Worm (Caenorhabditis elegans): ENCODE measurements around the gene F48B9.3.

The F48B9.3 gene

DNA sequence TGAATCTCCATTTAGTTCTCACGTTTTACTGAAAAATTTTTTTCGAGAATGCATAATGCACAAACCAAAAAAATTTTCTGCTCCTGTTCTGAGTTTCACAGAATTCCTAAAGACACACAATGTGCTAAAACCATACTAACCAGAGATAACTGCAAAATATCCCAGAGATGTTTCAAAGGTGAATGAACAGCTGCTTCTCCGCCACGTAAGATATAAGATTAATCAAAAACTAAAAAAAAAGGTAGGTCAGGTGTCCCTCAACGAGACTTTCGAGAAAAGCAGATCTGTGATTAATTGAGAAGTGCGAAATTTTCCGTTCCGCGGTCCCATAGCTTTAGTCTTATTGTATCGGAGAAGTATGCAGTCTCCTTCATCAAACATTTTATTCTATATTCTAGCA lies at the start of gene F48B9.3:
F48B9.3 (plus strand) TSS at position 301 of the 400 bp plus-strand sequence.
- TF ChIP-seq ceh-36 (tag; optimal IDR thresholded peaks at IDR 0.05) (no peak), sea-1 (GFP tag; conservative IDR thresholded peaks at IDR 0.05) (no peak), aly-1 (tag; optimal IDR thresholded peaks at IDR 0.05) (no peak), scrt-1 (GFP tag; IDR thresholded peaks at IDR 0.05) (no peak), tbx-11 (GFP tag; IDR thresholded peaks at IDR 0.05) (no peak), pes-1 (GFP tag; IDR thresholded peaks at IDR 0.05) (no peak), ceh-13 (GFP tag; optimal IDR thresholded peaks at IDR 0.05) (no peak), F13C5.2 (tag; optimal IDR thresholded peaks at IDR 0.05) (no peak), ets-7 (tag; optimal IDR thresholded peaks at IDR 0.05) (no peak), tbx-37 (GFP tag; conservative IDR thresholded peaks at IDR 0.05) (no peak), hmbx-1 (tag; optimal IDR thresholded peaks at IDR 0.05) (no peak), hmg-4 (GFP tag; optimal IDR thresholded peaks at IDR 0.05) (no peak)

- no peak for TF ChIP-seq ceh-13 (GFP tag; optimal IDR thresholded peaks at IDR 0.05)
- TF ChIP-seq aly-1 (tag; optimal IDR thresholded peaks at IDR 0.05), result no peak
- TF ChIP-seq scrt-1 (GFP tag; IDR thresholded peaks at IDR 0.05), result no peak
- TF ChIP-seq hmbx-1 (tag; optimal IDR thresholded peaks at IDR 0.05), result no peak
- TF ChIP-seq hmg-4 (GFP tag; optimal IDR thresholded peaks at IDR 0.05), result no peak
- TF ChIP-seq ceh-36 (tag; optimal IDR thresholded peaks at IDR 0.05), result no peak
- TF ChIP-seq tbx-37 (GFP tag; conservative IDR thresholded peaks at IDR 0.05), result no peak
- no peak for TF ChIP-seq flt-1 (GFP tag; IDR thresholded peaks at IDR 0.05)
- TF ChIP-seq B0310.2 (tag; optimal IDR thresholded peaks at IDR 0.05), result no peak
- no peak for TF ChIP-seq pes-1 (GFP tag; IDR thresholded peaks at IDR 0.05)
- TF ChIP-seq ets-7 (tag; optimal IDR thresholded peaks at IDR 0.05), result no peak
- no peak for TF ChIP-seq hnd-1 (tag; optimal IDR thresholded peaks at IDR 0.05)
- TF ChIP-seq tra-4 (tag; optimal IDR thresholded peaks at IDR 0.05), result no peak
- TF ChIP-seq sea-1 (GFP tag; conservative IDR thresholded peaks at IDR 0.05), result no peak
- no peak for TF ChIP-seq ama-1 (optimal IDR thresholded peaks at IDR 0.05)
- TF ChIP-seq tbx-11 (GFP tag; IDR thresholded peaks at IDR 0.05), result no peak
- TF ChIP-seq F13C5.2 (tag; optimal IDR thresholded peaks at IDR 0.05), result no peak
Observed at ce11 chrX:2116304-2116867, 48.5 kb upstream of the F48B9.3 start.

DNA sequence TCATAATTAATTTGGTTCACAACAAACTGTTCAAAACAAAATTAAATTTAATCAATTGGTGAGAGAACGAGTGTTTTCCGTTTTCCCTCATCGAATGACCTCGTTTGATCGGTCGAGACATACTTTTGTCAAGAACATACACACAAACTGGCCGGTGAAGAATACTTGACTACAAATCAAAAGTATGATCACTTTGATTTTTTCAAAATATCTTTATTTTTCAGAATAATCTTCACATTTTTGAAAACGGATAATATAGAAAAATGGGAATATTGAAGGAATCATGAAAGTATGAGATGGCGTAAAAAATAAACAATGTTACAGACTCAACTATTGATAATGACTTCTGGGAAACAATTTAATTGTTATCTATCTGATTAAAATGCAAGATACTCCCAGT lies 46.7 kb upstream of the F48B9.3 start, which contains the start of gene swip-10:
swip-10 (minus strand) TSS at position 101 of the 400 bp plus-strand sequence.
- TF ChIP-seq B0310.2 (tag; optimal IDR thresholded peaks at IDR 0.05) (no peak), aly-1 (tag; optimal IDR thresholded peaks at IDR 0.05) (no peak), ceh-36 (tag; optimal IDR thresholded peaks at IDR 0.05) (no peak), F13C5.2 (tag; optimal IDR thresholded peaks at IDR 0.05) (no peak), hmbx-1 (tag; optimal IDR thresholded peaks at IDR 0.05) (no peak), flt-1 (GFP tag; IDR thresholded peaks at IDR 0.05) (no peak), tbx-11 (GFP tag; IDR thresholded peaks at IDR 0.05) (no peak), scrt-1 (GFP tag; IDR thresholded peaks at IDR 0.05) (no peak), ets-7 (tag; optimal IDR thresholded peaks at IDR 0.05) (no peak), ama-1 (optimal IDR thresholded peaks at IDR 0.05) (no peak), ceh-13 (GFP tag; optimal IDR thresholded peaks at IDR 0.05) (no peak), hmg-4 (GFP tag; optimal IDR thresholded peaks at IDR 0.05) (no peak), tra-4 (tag; optimal IDR thresholded peaks at IDR 0.05) (no peak), hnd-1 (tag; optimal IDR thresholded peaks at IDR 0.05) (no peak), sea-1 (GFP tag; conservative IDR thresholded peaks at IDR 0.05) (no peak), pes-1 (GFP tag; IDR thresholded peaks at IDR 0.05) (no peak), tbx-37 (GFP tag; conservative IDR thresholded peaks at IDR 0.05) (no peak)

ce11 chrX:2120961-2121360 lies 43.9 kb upstream of the F48B9.3 start, which contains the start of gene gpa-5:
gpa-5 (minus strand) TSS chrX:2121061.
- TF ChIP-seq ets-7 (tag; optimal IDR thresholded peaks at IDR 0.05) (no peak), flt-1 (GFP tag; IDR thresholded peaks at IDR 0.05) (no peak), ceh-13 (GFP tag; optimal IDR thresholded peaks at IDR 0.05) (no peak), scrt-1 (GFP tag; IDR thresholded peaks at IDR 0.05) (no peak), tra-4 (tag; optimal IDR thresholded peaks at IDR 0.05) (no peak), sea-1 (GFP tag; conservative IDR thresholded peaks at IDR 0.05) (no peak), aly-1 (tag; optimal IDR thresholded peaks at IDR 0.05) (no peak), ama-1 (optimal IDR thresholded peaks at IDR 0.05) (no peak), tbx-37 (GFP tag; conservative IDR thresholded peaks at IDR 0.05) (no peak), F13C5.2 (tag; optimal IDR thresholded peaks at IDR 0.05) (no peak), ceh-36 (tag; optimal IDR thresholded peaks at IDR 0.05) (no peak), hmg-4 (GFP tag; optimal IDR thresholded peaks at IDR 0.05) (no peak), pes-1 (GFP tag; IDR thresholded peaks at IDR 0.05) (no peak), tbx-11 (GFP tag; IDR thresholded peaks at IDR 0.05) (no peak)

ce11 chrX:2130141-2130540 lies 34.7 kb upstream of the F48B9.3 start, which contains the start of gene F53B1.8:
F53B1.8 (minus strand) TSS chrX:2130241.
- TF ChIP-seq ets-7 (tag; optimal IDR thresholded peaks at IDR 0.05) (no peak), tbx-37 (GFP tag; conservative IDR thresholded peaks at IDR 0.05) (no peak), hmg-4 (GFP tag; optimal IDR thresholded peaks at IDR 0.05) (no peak), sea-1 (GFP tag; conservative IDR thresholded peaks at IDR 0.05) (no peak), aly-1 (tag; optimal IDR thresholded peaks at IDR 0.05) (no peak), hnd-1 (tag; optimal IDR thresholded peaks at IDR 0.05) (no peak), hmbx-1 (tag; optimal IDR thresholded peaks at IDR 0.05) (no peak), ama-1 (optimal IDR thresholded peaks at IDR 0.05) (no peak), scrt-1 (GFP tag; IDR thresholded peaks at IDR 0.05) (no peak), ceh-13 (GFP tag; optimal IDR thresholded peaks at IDR 0.05) (no peak), pes-1 (GFP tag; IDR thresholded peaks at IDR 0.05) (no peak), B0310.2 (tag; optimal IDR thresholded peaks at IDR 0.05) (no peak), flt-1 (GFP tag; IDR thresholded peaks at IDR 0.05) (no peak), tra-4 (tag; optimal IDR thresholded peaks at IDR 0.05) (no peak)

DNA sequence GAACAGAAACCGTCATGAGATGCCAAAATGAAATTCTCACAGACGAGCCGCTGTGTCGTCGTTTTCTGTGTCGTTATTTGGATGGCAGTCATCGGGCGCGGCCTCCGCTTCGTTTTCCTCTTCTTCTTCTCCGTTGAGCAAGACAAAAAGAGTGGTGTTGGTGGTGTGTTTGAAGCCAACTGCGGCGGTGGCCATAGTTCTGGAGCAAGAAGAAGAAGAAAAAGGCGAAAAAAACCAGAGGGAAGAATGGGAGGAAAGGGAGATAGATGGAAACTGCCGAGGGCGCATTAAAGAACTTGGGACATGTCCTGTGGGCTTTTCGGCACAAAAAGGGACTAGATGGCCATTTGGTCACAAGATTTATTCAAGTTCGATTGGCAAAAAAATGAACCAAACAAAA lies 33.2 kb upstream of the F48B9.3 start, which contains the start of gene F53B1.9:
F53B1.9 (minus strand) TSS at position 195 of the 400 bp plus-strand sequence.
- no peak for TF ChIP-seq ceh-36 (tag; optimal IDR thresholded peaks at IDR 0.05)
- no peak for TF ChIP-seq flt-1 (GFP tag; IDR thresholded peaks at IDR 0.05)
- no peak for TF ChIP-seq tra-4 (tag; optimal IDR thresholded peaks at IDR 0.05)
- TF ChIP-seq B0310.2 (tag; optimal IDR thresholded peaks at IDR 0.05), result no peak
- TF ChIP-seq hnd-1 (tag; optimal IDR thresholded peaks at IDR 0.05), result no peak
- no peak for TF ChIP-seq hmbx-1 (tag; optimal IDR thresholded peaks at IDR 0.05)
- TF ChIP-seq tbx-37 (GFP tag; conservative IDR thresholded peaks at IDR 0.05), result no peak
- no peak for TF ChIP-seq ama-1 (optimal IDR thresholded peaks at IDR 0.05)
- TF ChIP-seq F13C5.2 (tag; optimal IDR thresholded peaks at IDR 0.05), result no peak
- no peak for TF ChIP-seq aly-1 (tag; optimal IDR thresholded peaks at IDR 0.05)
- TF ChIP-seq scrt-1 (GFP tag; IDR thresholded peaks at IDR 0.05), result no peak

Measured in whole organism, early embryonic.